Worm (Caenorhabditis elegans) whole organism, L4/young adult: ENCODE results near the gene F43B10.1.

Source experiments
- W03F9.2 ChIP-seq: fragments of 150-350 bp; optimal IDR thresholded peaks from 2 replicates; lab custom pipeline; 2014; ENCODE audit warnings: missing biosample characterization, missing genetic modification characterization
- dao-5 ChIP-seq: sonication (generic microtip); optimal IDR thresholded peaks from 2 replicates; lab custom pipeline; 2016; ENCODE audit warnings: missing genotype, missing genetic modification characterization, moderate library complexity, missing compliant biosample characterization
- him-1 ChIP-seq: sonication (generic microtip); optimal IDR thresholded peaks from 2 replicates; lab custom pipeline; 2016; ENCODE audit warnings: missing genotype, missing genetic modification reagents, missing genetic modification characterization, missing compliant biosample characterization

ce11 chrX:16674632-16675031 is 12.0 kb upstream of the F43B10.1 start, which contains the start of gene tag-343:
- no peak for TF ChIP-seq dao-5 (tag; lab: Kevin White, UChicago)
- TF ChIP-seq W03F9.2 = no peak
- no peak for TF ChIP-seq him-1 (tag; lab: Kevin White, UChicago)
